Fruit fly (Drosophila melanogaster) whole organism, embryonic: ENCODE data around the gene mib1.
A peak's percentile ranks its signal among the peaks of the same experiment; 100 is the strongest.

Experiments used
- Bdp1 ChIP-seq: fragments of 200-800 bp; sonication (Bioruptor generic); optimal IDR thresholded peaks from 3 replicates; lab custom pipeline; 2016; ENCODE audit warnings: missing biosample characterization, missing genetic modification characterization
- C15 ChIP-seq: fragments of 200-800 bp; sonication (Bioruptor generic); IDR thresholded peaks from 3 replicates; pipeline ENCODE4 v1.3.6; 2022; ENCODE audit warnings: missing biosample characterization, missing genetic modification characterization
- CG1024 ChIP-seq: fragments of 200-800 bp; sonication (Bioruptor generic); IDR thresholded peaks from 2 replicates; pipeline ENCODE4 v1.3.6; 2022; ENCODE audit warnings: missing biosample characterization, missing genetic modification characterization
- CG11398 ChIP-seq: fragments of 200-800 bp; sonication (Bioruptor generic); optimal IDR thresholded peaks from 2 replicates; lab custom pipeline; 2016; ENCODE audit warnings: missing biosample characterization, missing genetic modification characterization
- CG12219 ChIP-seq: fragments of 200-800 bp; sonication (Bioruptor generic); optimal IDR thresholded peaks from 3 replicates; lab custom pipeline; 2018; ENCODE audit warnings: missing biosample characterization, mild to moderate bottlenecking, missing genetic modification characterization
- CG12659 ChIP-seq: fragments of 200-800 bp; sonication (Bioruptor generic); optimal IDR thresholded peaks from 3 replicates; lab custom pipeline; 2017; ENCODE audit warnings: mild to moderate bottlenecking, missing biosample characterization, missing genetic modification reagents, missing genetic modification characterization
- CG12942 ChIP-seq: fragments of 200-800 bp; sonication (Bioruptor generic); optimal IDR thresholded peaks from 3 replicates; lab custom pipeline; 2016; ENCODE audit warnings: missing biosample characterization, missing genetic modification characterization
- CG13123 ChIP-seq: fragments of 200-800 bp; sonication (Bioruptor generic); optimal IDR thresholded peaks from 2 replicates; lab custom pipeline; 2016; ENCODE audit warnings: missing biosample characterization, missing genetic modification characterization
- CG13624 ChIP-seq: fragments of 200-800 bp; sonication (Bioruptor generic); optimal IDR thresholded peaks from 2 replicates; lab custom pipeline; 2016; ENCODE audit warnings: missing biosample characterization, missing genetic modification characterization
- CG14014 ChIP-seq: fragments of 200-800 bp; sonication (Bioruptor generic); IDR thresholded peaks from 2 replicates; pipeline ENCODE4 v1.3.6; 2022; ENCODE audit warnings: missing biosample characterization, missing genetic modification characterization
- CG14710 ChIP-seq: fragments of 200-800 bp; sonication (Bioruptor generic); optimal IDR thresholded peaks from 3 replicates; lab custom pipeline; 2019; ENCODE audit warnings: missing biosample characterization, mild to moderate bottlenecking, missing genetic modification characterization, moderate library complexity
- CG1602 ChIP-seq: fragments of 200-800 bp; sonication (Bioruptor generic); optimal IDR thresholded peaks from 3 replicates; lab custom pipeline; 2016; ENCODE audit warnings: missing biosample characterization, missing genetic modification characterization
- CG17385 ChIP-seq: fragments of 200-800 bp; sonication (Bioruptor generic); optimal IDR thresholded peaks from 3 replicates; lab custom pipeline; 2018; ENCODE audit warnings: missing biosample characterization, mild to moderate bottlenecking, missing genetic modification characterization
- CG18599 ChIP-seq: fragments of 200-800 bp; sonication (Bioruptor generic); optimal IDR thresholded peaks from 3 replicates; lab custom pipeline; 2017; ENCODE audit warnings: missing biosample characterization, missing genetic modification characterization, mild to moderate bottlenecking, moderate library complexity, missing genetic modification reagents
- CG18619 ChIP-seq: fragments of 200-800 bp; sonication (Bioruptor generic); optimal IDR thresholded peaks from 3 replicates; lab custom pipeline; 2017; ENCODE audit warnings: missing biosample characterization, mild to moderate bottlenecking, missing genetic modification characterization
- CG2712 ChIP-seq: fragments of 200-800 bp; optimal IDR thresholded peaks from 3 replicates; lab custom pipeline; 2019; ENCODE audit warnings: missing biosample characterization, mild to moderate bottlenecking, missing genetic modification characterization, moderate library complexity
- CG32772 ChIP-seq: fragments of 200-800 bp; sonication (Bioruptor generic); IDR thresholded peaks from 2 replicates; pipeline ENCODE4 v1.3.6; 2022; ENCODE audit warnings: missing biosample characterization, missing genetic modification characterization
- CG34376 ChIP-seq: fragments of 200-800 bp; sonication (Bioruptor generic); optimal IDR thresholded peaks from 2 replicates; lab custom pipeline; 2018; ENCODE audit warnings: missing biosample characterization, mild to moderate bottlenecking, missing genetic modification characterization
- CG4360 ChIP-seq: fragments of 200-800 bp; sonication (Bioruptor generic); IDR thresholded peaks from 2 replicates; pipeline ENCODE4 v1.3.6; 2022; ENCODE audit warnings: missing biosample characterization, missing genetic modification characterization
- CG9437 ChIP-seq: fragments of 200-800 bp; sonication (Bioruptor generic); optimal IDR thresholded peaks from 2 replicates; lab custom pipeline; 2018; ENCODE audit warnings: missing biosample characterization, mild to moderate bottlenecking, missing genetic modification characterization
- CG9932 ChIP-seq: fragments of 200-800 bp; sonication (Bioruptor generic); IDR thresholded peaks from 2 replicates; pipeline ENCODE4 v1.3.6; 2022; ENCODE audit warnings: missing biosample characterization, missing genetic modification characterization
- CoRest ChIP-seq: fragments of 200-800 bp; sonication (Bioruptor generic); optimal IDR thresholded peaks from 3 replicates; lab custom pipeline; 2018; ENCODE audit warnings: missing biosample characterization, mild to moderate bottlenecking, missing genetic modification characterization, moderate library complexity
- Eip74EF ChIP-seq, 2 experiments: fragments of 200-800 bp in 1 of 2; fragments of >200 bp in 1 of 2; sonication (Bioruptor generic) in 1 of 2; optimal IDR thresholded peaks; 2 replicates each; lab custom pipeline; 2017 to 2019; ENCODE audit warnings: missing biosample characterization in 2 of 2, missing genetic modification characterization in 2 of 2, mild to moderate bottlenecking in 1 of 2, moderate library complexity in 1 of 2
- HLH3B ChIP-seq: fragments of 200-800 bp; sonication (Bioruptor generic); IDR thresholded peaks from 2 replicates; pipeline ENCODE4 v1.3.6; 2022; ENCODE audit warnings: missing biosample characterization, missing genetic modification characterization
- Hsf ChIP-seq: fragments of 200-800 bp; sonication (Bioruptor generic); optimal IDR thresholded peaks from 3 replicates; lab custom pipeline; 2016; ENCODE audit warnings: missing biosample characterization, missing genetic modification characterization
- Nf-YB ChIP-seq: fragments of 200-800 bp; sonication (Bioruptor generic); optimal IDR thresholded peaks from 3 replicates; lab custom pipeline; 2019; ENCODE audit warnings: missing biosample characterization, mild to moderate bottlenecking, missing genetic modification characterization, moderate library complexity
- Poxn ChIP-seq: fragments of 200-800 bp; sonication (Bioruptor generic); IDR thresholded peaks from 2 replicates; pipeline ENCODE4 v1.3.6; 2022; ENCODE audit warnings: missing biosample characterization, missing genetic modification characterization
- Side ChIP-seq: fragments of 200-800 bp; sonication (Bioruptor generic); optimal IDR thresholded peaks from 2 replicates; lab custom pipeline; 2016; ENCODE audit warnings: missing biosample characterization, missing genetic modification characterization
- Spps ChIP-seq: fragments of 200-800 bp; sonication (Bioruptor generic); optimal IDR thresholded peaks from 2 replicates; lab custom pipeline; 2018; ENCODE audit warnings: missing biosample characterization, mild to moderate bottlenecking, missing genetic modification characterization
- Sry-δ ChIP-seq: fragments of 200-800 bp; sonication (Bioruptor generic); optimal IDR thresholded peaks from 2 replicates; lab custom pipeline; 2016; ENCODE audit warnings: missing biosample characterization, missing genetic modification characterization
- Ssrp ChIP-seq: fragments of 200-800 bp; sonication (Bioruptor generic); optimal IDR thresholded peaks from 2 replicates; lab custom pipeline; 2018; ENCODE audit warnings: missing biosample characterization, mild to moderate bottlenecking, missing genetic modification characterization, moderate library complexity
- al ChIP-seq: fragments of 200-800 bp; sonication (Bioruptor generic); IDR thresholded peaks from 2 replicates; pipeline ENCODE4 v1.3.6; 2022; ENCODE audit warnings: missing biosample characterization, missing genetic modification characterization
- amos ChIP-seq: fragments of 200-800 bp; sonication (Bioruptor generic); IDR thresholded peaks from 2 replicates; pipeline ENCODE4 v1.3.6; 2022; ENCODE audit warnings: missing biosample characterization, missing genetic modification characterization; ENCODE audit not compliant: partially characterized antibody
- crol ChIP-seq: fragments of 200-800 bp; sonication (Bioruptor generic); IDR thresholded peaks from 2 replicates; pipeline ENCODE4 v1.3.6; 2022; ENCODE audit warnings: missing biosample characterization, missing genetic modification characterization
- dan ChIP-seq: fragments of 200-800 bp; sonication (Bioruptor generic); IDR thresholded peaks from 2 replicates; pipeline ENCODE4 v1.3.6; 2022; ENCODE audit warnings: missing biosample characterization, missing genetic modification characterization
- dmrt11E ChIP-seq: fragments of 200-800 bp; sonication (Bioruptor generic); optimal IDR thresholded peaks from 3 replicates; lab custom pipeline; 2018; ENCODE audit warnings: missing biosample characterization, mild to moderate bottlenecking, missing genetic modification characterization, moderate library complexity
- gsb ChIP-seq: fragments of 200-800 bp; sonication (Bioruptor generic); IDR thresholded peaks from 2 replicates; pipeline ENCODE4 v1.3.6; 2022; ENCODE audit warnings: missing biosample characterization, missing genetic modification characterization
- gsb-n ChIP-seq: fragments of 200-800 bp; sonication (Bioruptor generic); optimal IDR thresholded peaks from 3 replicates; lab custom pipeline; 2018; ENCODE audit warnings: missing biosample characterization, mild to moderate bottlenecking, missing genetic modification characterization
- lilli ChIP-seq: fragments of 200-800 bp; sonication (Bioruptor generic); optimal IDR thresholded peaks from 3 replicates; lab custom pipeline; 2016; ENCODE audit warnings: missing biosample characterization, missing genetic modification characterization
- onecut ChIP-seq: fragments of 200-800 bp; sonication (Bioruptor generic); IDR thresholded peaks from 2 replicates; pipeline ENCODE4 v1.3.6; 2022; ENCODE audit warnings: missing biosample characterization, missing genetic modification characterization
- pnt ChIP-seq: fragments of 200-800 bp; sonication (Bioruptor generic); optimal IDR thresholded peaks from 3 replicates; lab custom pipeline; 2016; ENCODE audit warnings: missing biosample characterization, missing genetic modification characterization
- sna ChIP-seq: fragments of 200-800 bp; sonication (Bioruptor generic); IDR thresholded peaks from 2 replicates; pipeline ENCODE4 v1.3.6; 2022; ENCODE audit warnings: missing biosample characterization, missing genetic modification characterization; ENCODE audit not compliant: partially characterized antibody
- ssp ChIP-seq: fragments of 200-800 bp; sonication (Bioruptor generic); IDR thresholded peaks from 2 replicates; pipeline ENCODE4 v1.3.6; 2022; ENCODE audit warnings: missing biosample characterization, missing genetic modification characterization
- stwl ChIP-seq: fragments of 200-800 bp; sonication (Bioruptor generic); optimal IDR thresholded peaks from 3 replicates; lab custom pipeline; 2018; ENCODE audit warnings: missing biosample characterization, mild to moderate bottlenecking, missing genetic modification characterization, moderate library complexity
- tgo ChIP-seq: fragments of 200-800 bp; sonication (Bioruptor generic); IDR thresholded peaks from 3 replicates; pipeline ENCODE4 v1.3.6; 2022; ENCODE audit warnings: missing biosample characterization, missing genetic modification characterization
- tin ChIP-seq: fragments of 200-800 bp; sonication (Bioruptor generic); optimal IDR thresholded peaks from 3 replicates; lab custom pipeline; 2016; ENCODE audit warnings: missing biosample characterization, missing genetic modification characterization
- tio ChIP-seq: fragments of 200-800 bp; sonication (Bioruptor generic); optimal IDR thresholded peaks from 2 replicates; lab custom pipeline; 2017; ENCODE audit warnings: missing biosample characterization, missing genetic modification characterization, inconsistent platforms
- tll ChIP-seq, 2 experiments: fragments of 200-800 bp in 1 of 2; fragments of >200 bp in 1 of 2; sonication (Bioruptor generic) in 1 of 2; optimal IDR thresholded peaks; 2 replicates each; lab custom pipeline; 2017 to 2019; ENCODE audit warnings: missing biosample characterization in 2 of 2, missing genetic modification characterization in 2 of 2, mild to moderate bottlenecking in 1 of 2, moderate library complexity in 1 of 2
- zen ChIP-seq: fragments of 200-800 bp; sonication (Bioruptor generic); optimal IDR thresholded peaks from 3 replicates; lab custom pipeline; 2018; ENCODE audit warnings: missing biosample characterization, mild to moderate bottlenecking, missing genetic modification characterization, moderate library complexity
- zfh1 ChIP-seq: fragments of 200-800 bp; sonication (Bioruptor generic); IDR thresholded peaks from 3 replicates; pipeline ENCODE4 v1.3.6; 2022; ENCODE audit warnings: missing biosample characterization, missing genetic modification characterization

mib1 gene

DNA sequence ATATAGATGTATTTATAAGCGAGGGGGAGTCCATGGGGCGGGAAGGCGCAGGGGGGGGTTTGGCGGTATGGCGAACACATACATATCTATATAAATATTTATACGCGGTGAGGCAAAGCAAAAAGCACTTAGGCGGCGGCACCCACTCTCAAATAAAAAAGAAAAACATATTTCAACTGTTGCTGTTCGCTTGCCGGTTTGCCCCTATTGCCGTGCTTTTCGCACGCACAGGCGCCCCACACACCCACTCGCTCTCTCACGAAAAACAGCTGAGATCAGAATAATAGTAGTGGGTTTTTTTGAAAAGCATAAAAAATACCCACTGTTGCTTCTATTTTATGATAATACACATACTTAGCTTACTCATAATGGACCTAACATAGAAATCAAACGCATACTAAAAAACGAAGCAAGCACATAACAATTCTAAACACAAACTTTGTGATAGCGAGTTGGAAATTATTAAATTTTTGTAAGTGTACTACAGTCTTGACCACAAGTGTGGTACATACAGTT, 10.4 kb downstream of the mib1 start (continued):
- TF ChIP-seq CG9437 (GFP tag; lab: Kevin White, UChicago) (peak; percentile 65), HLH3B (0 out of 2 replicates have a peak, but pooled peaks have one; percentile 36), lilli (GFP tag; lab: Kevin White, UChicago) (peak; percentile 91), CG17385 (GFP tag; lab: Kevin White, UChicago) (peak; percentile 81), ssp (GFP tag; lab: Robert Waterston, UW) (0 out of 2 replicates have a peak, but pooled peaks have one; percentile 27), CG13624 (GFP tag; lab: Kevin White, UChicago) (peak; percentile 87), gsb (GFP tag; lab: Robert Waterston, UW) (peak; percentile 58), al (GFP tag; lab: Robert Waterston, UW) (peak; percentile 65; the same call in 1 of the 2 replicates), CG14710 (no peak), CG18599 (GFP tag; lab: Kevin White, UChicago) (peak; percentile 91), CG34376 (GFP tag; lab: Kevin White, UChicago) (peak; percentile 86), tgo (peak; percentile 70), CG2712 (tag; lab: Kevin White, UChicago) (peak; percentile 68), Hsf (GFP tag; lab: Kevin White, UChicago) (peak; percentile 78), CG1024 (GFP tag; lab: Robert Waterston, UW) (no peak), gsb-n (no peak), tio (peak; percentile 75), stwl (tag; lab: Kevin White, UChicago) (no peak), Nf-YB (GFP tag; lab: Kevin White, UChicago) (peak; percentile 63), crol (GFP tag; lab: Robert Waterston, UW) (peak; percentile 95), zfh1 (GFP tag; lab: Robert Waterston, UW) (peak; percentile 49; the same call in 1 of the 3 replicates), tin (GFP tag; lab: Kevin White, UChicago) (peak; percentile 59), CoRest (tag; lab: Kevin White, UChicago) (peak; percentile 83), sna (GFP tag; lab: Robert Waterston, UW) (no peak), tll (GFP tag; optimal IDR thresholded peaks at IDR 0.05; lab: Kevin White, UChicago) (no peak), CG12942 (GFP tag; lab: Kevin White, UChicago) (peak; percentile 45), CG1602 (peak; percentile 51), CG13123 (GFP tag; lab: Kevin White, UChicago) (no peak), Eip74EF (GFP tag; optimal IDR thresholded peaks at IDR 0.05; lab: Kevin White, UChicago) (peak in 1 of 2 experiments; percentile 77), C15 (GFP tag; lab: Robert Waterston, UW) (0 out of 3 replicates have a peak, but pooled peaks have one; percentile 58), CG32772 (GFP tag; lab: Robert Waterston, UW) (peak; percentile 62), CG9932 (GFP tag; lab: Robert Waterston, UW) (peak; percentile 85), pnt (peak; percentile 32), dan (no peak), Spps (tag; lab: Kevin White, UChicago) (no peak), CG11398 (GFP tag; lab: Kevin White, UChicago) (peak; percentile 56), Side (peak; percentile 70), CG18619 (peak; percentile 80), CG12659 (GFP tag; lab: Kevin White, UChicago) (peak; percentile 87), Sry-δ (GFP tag; lab: Kevin White, UChicago) (peak; percentile 0), Bdp1 (GFP tag; lab: Kevin White, UChicago) (peak; percentile 4), onecut (GFP tag; lab: Robert Waterston, UW) (peak; percentile 22; the same call in 1 of the 2 replicates), Poxn (GFP tag; lab: Robert Waterston, UW) (peak; percentile 31; the same call in 1 of the 2 replicates), amos (no peak), dmrt11E (tag; lab: Kevin White, UChicago) (no peak), Ssrp (tag; lab: Kevin White, UChicago) (peak; percentile 41), zen (tag; lab: Kevin White, UChicago) (peak; percentile 27), CG12219 (GFP tag; lab: Kevin White, UChicago) (peak; percentile 68), CG14014 (GFP tag; lab: Robert Waterston, UW) (peak; percentile 75), CG4360 (no peak)
